Worm (Caenorhabditis elegans): ENCODE results near the gene F58B4.7.
A peak's percentile ranks its signal among the peaks of the same experiment; 100 is the strongest.

Gene F58B4.7

ce11 chrV:10894601-10895000 lies 28.5 kb downstream of the F58B4.7 start, which contains the start of the genes F32D8.14 and F32D8.5 (continued):
- peak; percentile 64 for TF ChIP-seq nhr-77 (tag; optimal IDR thresholded peaks at IDR 0.05)
- TF ChIP-seq ZK337.2 (GFP tag; IDR thresholded peaks at IDR 0.05), result peak; percentile 77
- TF ChIP-seq lsy-2 (tag; optimal IDR thresholded peaks at IDR 0.05), result peak in 1 of 2 experiments; percentile 90
- peak; percentile 56 for TF ChIP-seq ztf-7 (tag; optimal IDR thresholded peaks at IDR 0.05)
- TF ChIP-seq mxl-3 (GFP tag; optimal IDR thresholded peaks at IDR 0.05), result peak; percentile 50
- TF ChIP-seq Y105C5A.15 (GFP tag; IDR thresholded peaks at IDR 0.05), result no peak
- peak; percentile 35; the same call in 1 of the 2 replicates for TF ChIP-seq vab-7 (GFP tag; IDR thresholded peaks at IDR 0.05)
- no peak for TF ChIP-seq ceh-82 (tag; optimal IDR thresholded peaks at IDR 0.05)
- peak; percentile 63 for TF ChIP-seq hmg-1.1 (GFP tag; IDR thresholded peaks at IDR 0.05)
- no peak for TF ChIP-seq fos-1 (tag; optimal IDR thresholded peaks at IDR 0.05)
- peak; percentile 98 for TF ChIP-seq mes-2 (tag; optimal IDR thresholded peaks at IDR 0.05; ENCODE audit: poor library complexity, severe bottlenecking)

- TF ChIP-seq snpc-1.2 (GFP tag; IDR thresholded peaks at IDR 0.05) (no peak), aha-1 (tag) (peak; percentile 57)
Measured at ce11 chrV:10893510-10894128, 29.5 kb downstream of the F58B4.7 start, which contains the start of gene F32D8.4. Gene F32D8.4, minus strand, starts transcription at chrV:10893560.

- TF ChIP-seq dmd-6 (GFP tag; IDR thresholded peaks at IDR 0.05), result peak; percentile 58
- TF ChIP-seq mdl-1 (tag; optimal IDR thresholded peaks at IDR 0.05), result peak in 1 of 2 experiments; percentile 42
- TF ChIP-seq duxl-1 (tag; optimal IDR thresholded peaks at IDR 0.05; ENCODE audit: poor library complexity), result peak; percentile 13
- no peak for TF ChIP-seq fkh-10 (GFP tag; optimal IDR thresholded peaks at IDR 0.05)
- TF ChIP-seq lin-29 (GFP tag; IDR thresholded peaks at IDR 0.05), result no peak
- 0 out of 2 replicates have a peak, but pooled peaks have one; percentile 17 for TF ChIP-seq ctbp-1 (GFP tag; IDR thresholded peaks at IDR 0.05)
- TF ChIP-seq lin-1 (GFP tag; IDR thresholded peaks at IDR 0.05), result no peak
- TF ChIP-seq nhr-77 (tag; optimal IDR thresholded peaks at IDR 0.05), result peak; percentile 22
- peak in 1 of 2 experiments; percentile 57 for TF ChIP-seq lsy-2 (tag; optimal IDR thresholded peaks at IDR 0.05)
- peak; percentile 34 for TF ChIP-seq mep-1 (tag; optimal IDR thresholded peaks at IDR 0.05)
- peak; percentile 59 for TF ChIP-seq mes-2 (tag; optimal IDR thresholded peaks at IDR 0.05; ENCODE audit: poor library complexity, severe bottlenecking)
- peak in 1 of 2 experiments; percentile 85 for TF ChIP-seq hif-1 (tag; optimal IDR thresholded peaks at IDR 0.05)
- peak in 1 of 2 experiments; percentile 97 for TF ChIP-seq unc-62 (GFP tag; optimal IDR thresholded peaks at IDR 0.05 in 1 of 2)
- TF ChIP-seq unc-62 (tag; optimal IDR thresholded peaks at IDR 0.05), result no peak
- peak; percentile 39 for TF ChIP-seq hlh-30 (tag; optimal IDR thresholded peaks at IDR 0.05; ENCODE audit: insufficient read depth)
- TF ChIP-seq spr-3 (GFP tag; optimal IDR thresholded peaks at IDR 0.05), result no peak
- peak; percentile 73 for TF ChIP-seq nhr-28 (tag; optimal IDR thresholded peaks at IDR 0.05)
- no peak for TF ChIP-seq unc-39 (tag; optimal IDR thresholded peaks at IDR 0.05)
- TF ChIP-seq aly-2 (tag; optimal IDR thresholded peaks at IDR 0.05), result no peak
- TF ChIP-seq ceh-82 (tag; optimal IDR thresholded peaks at IDR 0.05), result no peak
- no peak for TF ChIP-seq jun-1 (tag; optimal IDR thresholded peaks at IDR 0.05)
- TF ChIP-seq nhr-10 (tag; optimal IDR thresholded peaks at IDR 0.05), result peak; percentile 56
- TF ChIP-seq nhr-11 (tag; optimal IDR thresholded peaks at IDR 0.05), result peak; percentile 47
- no peak for TF ChIP-seq F44E2.7 (GFP tag; IDR thresholded peaks at IDR 0.05)
- TF ChIP-seq saeg-2 (GFP tag; IDR thresholded peaks at IDR 0.05), result no peak
- TF ChIP-seq lin-38 (GFP tag; IDR thresholded peaks at IDR 0.05), result peak; percentile 48; the same call in 1 of the 2 replicates
- peak; percentile 45 for TF ChIP-seq hlh-11 (tag; optimal IDR thresholded peaks at IDR 0.05)
- TF ChIP-seq nhr-48 (tag; optimal IDR thresholded peaks at IDR 0.05), result peak; percentile 6
- TF ChIP-seq aha-1 (tag), result peak; percentile 56
- TF ChIP-seq daf-16 (GFP tag; optimal IDR thresholded peaks at IDR 0.05), result no peak
- peak; percentile 58 for TF ChIP-seq daf-16 (tag; optimal IDR thresholded peaks at IDR 0.05)
- no peak for TF ChIP-seq ama-1 (optimal IDR thresholded peaks at IDR 0.05)
- TF ChIP-seq vab-7 (GFP tag; IDR thresholded peaks at IDR 0.05), result no peak
- peak; percentile 61 for TF ChIP-seq dve-1 (tag; optimal IDR thresholded peaks at IDR 0.05; ENCODE audit: insufficient read depth)
Measured at ce11 chrV:10890980-10891379, 32.1 kb downstream of the F58B4.7 start, which contains the start of gene F32D8.12. Gene F32D8.12, minus strand, starts transcription at chrV:10891027.
